Worm (Caenorhabditis elegans) whole organism, young adult: ENCODE data around the gene unc-5.

Experiments
- B0035.1 ChIP-seq: sonication (generic microtip); optimal IDR thresholded peaks from 2 replicates; lab custom pipeline; 2016; ENCODE audit warnings: missing genetic modification characterization, mild to moderate bottlenecking, missing compliant biosample characterization, missing genotype, missing genetic modification reagents
- B0261.1 ChIP-seq: sonication (generic microtip); optimal IDR thresholded peaks from 2 replicates; lab custom pipeline; 2016; ENCODE audit warnings: mild to moderate bottlenecking, missing genetic modification characterization, moderate library complexity, missing compliant biosample characterization
- C06A6.2 ChIP-seq: fragments of 200-800 bp; sonication (Bioruptor generic); conservative IDR thresholded peaks from 2 replicates; pipeline ENCODE4 v1.3.6; 2022; ENCODE audit warnings: missing genetic modification characterization, missing compliant biosample characterization
- C17E4.6 ChIP-seq: fragments of 200-800 bp; sonication (Bioruptor generic); IDR thresholded peaks from 2 replicates; pipeline ENCODE4 v1.3.6; 2022; ENCODE audit warnings: missing genetic modification reagents, missing genetic modification characterization, missing compliant biosample characterization
- F10E7.11 ChIP-seq: sonication (generic microtip); optimal IDR thresholded peaks from 2 replicates; lab custom pipeline; 2017; ENCODE audit warnings: mild to moderate bottlenecking, missing genetic modification characterization, moderate library complexity, missing compliant biosample characterization
- F37B4.10 ChIP-seq: fragments of 200-800 bp; sonication (Bioruptor generic); IDR thresholded peaks from 2 replicates; pipeline ENCODE4 v1.3.6; 2022; ENCODE audit warnings: missing genetic modification characterization, missing compliant biosample characterization
- F39B2.1 ChIP-seq: fragments of 200-800 bp; sonication (Bioruptor generic); IDR thresholded peaks from 2 replicates; pipeline ENCODE4 v1.3.6; 2022; ENCODE audit warnings: missing genetic modification reagents, missing genetic modification characterization, missing compliant biosample characterization
- F52B5.7 ChIP-seq: sonication (generic microtip); optimal IDR thresholded peaks from 2 replicates; lab custom pipeline; 2016; ENCODE audit warnings: mild to moderate bottlenecking, missing genetic modification characterization, missing compliant biosample characterization
- F55B11.4 ChIP-seq: sonication (generic microtip); optimal IDR thresholded peaks from 2 replicates; lab custom pipeline; 2016; ENCODE audit warnings: missing compliant biosample characterization, missing genetic modification characterization, borderline replicate concordance; ENCODE audit not compliant: insufficient read depth
- K12H6.12 ChIP-seq: fragments of 200-800 bp; sonication (Bioruptor generic); optimal IDR thresholded peaks from 2 replicates; lab custom pipeline; 2018; ENCODE audit warnings: mild to moderate bottlenecking, missing genetic modification characterization, missing compliant biosample characterization
- Y53F4B.3 ChIP-seq: fragments of 200-800 bp; sonication (Bioruptor generic); IDR thresholded peaks from 2 replicates; pipeline ENCODE4 v1.3.6; 2022; ENCODE audit warnings: missing genetic modification reagents, missing genetic modification characterization, missing compliant biosample characterization
- Y95B8A.8 ChIP-seq: fragments of 200-800 bp; sonication (Bioruptor generic); IDR thresholded peaks from 2 replicates; pipeline ENCODE4 v1.3.6; 2022; ENCODE audit warnings: missing genetic modification reagents, missing genetic modification characterization, missing compliant biosample characterization
- ama-1 ChIP-seq, 3 experiments: fragments of 150-350 bp in 1 of 3; sonication (generic microtip) in 2 of 3; optimal IDR thresholded peaks; 2 replicates each; lab custom pipeline; 2014 to 2018; ENCODE audit warnings: missing biosample characterization in 2 of 3, missing genetic modification characterization in 2 of 3, missing genetic modification reagents in 2 of 3
- attf-6 ChIP-seq: fragments of 200-800 bp; sonication (Bioruptor generic); IDR thresholded peaks from 2 replicates; pipeline ENCODE4 v1.3.6; 2022; ENCODE audit warnings: missing genetic modification reagents, missing genetic modification characterization, missing compliant biosample characterization
- bed-2 ChIP-seq: fragments of 200-800 bp; sonication (Bioruptor generic); IDR thresholded peaks from 2 replicates; pipeline ENCODE4 v1.3.6; 2022; ENCODE audit warnings: missing genetic modification reagents, missing genetic modification characterization, missing compliant biosample characterization
- cebp-1 ChIP-seq, 2 experiments: fragments of 200-800 bp in 1 of 2; sonication (Bioruptor generic) in 1 of 2; sonication (generic microtip) in 1 of 2; IDR thresholded peaks in 1 of 2; optimal IDR thresholded peaks in 1 of 2; 2 replicates each; pipeline versions ENCODE4 v1.3.6 to Lab custom; 2017 to 2022; ENCODE audit warnings: missing compliant biosample characterization in 2 of 2, missing genetic modification characterization in 2 of 2, mild to moderate bottlenecking in 1 of 2, missing genetic modification reagents in 1 of 2, moderate library complexity in 1 of 2
- ceh-100 ChIP-seq: fragments of 200-800 bp; sonication (Bioruptor generic); IDR thresholded peaks from 2 replicates; pipeline ENCODE4 v1.3.6; 2022; ENCODE audit warnings: missing genetic modification reagents, missing genetic modification characterization, missing compliant biosample characterization
- ceh-40 ChIP-seq: fragments of 200-800 bp; sonication (Bioruptor generic); IDR thresholded peaks from 2 replicates; pipeline ENCODE4 v1.3.6; 2022; ENCODE audit warnings: missing genetic modification characterization, missing compliant biosample characterization
- ceh-91 ChIP-seq: fragments of 200-800 bp; sonication (Bioruptor generic); IDR thresholded peaks from 2 replicates; pipeline ENCODE4 v1.3.6; 2022; ENCODE audit warnings: missing genetic modification reagents, missing genetic modification characterization, missing compliant biosample characterization
- dox-1 ChIP-seq: fragments of 200-800 bp; sonication (Bioruptor generic); IDR thresholded peaks from 2 replicates; pipeline ENCODE4 v1.3.6; 2022; ENCODE audit warnings: missing genetic modification reagents, missing genetic modification characterization, missing compliant biosample characterization
- ets-4 ChIP-seq: fragments of 200-800 bp; sonication (Bioruptor generic); optimal IDR thresholded peaks from 2 replicates; lab custom pipeline; 2018; ENCODE audit warnings: mild to moderate bottlenecking, missing genetic modification characterization, missing compliant biosample characterization
- hmg-1.2 ChIP-seq: fragments of 200-800 bp; sonication (Bioruptor generic); IDR thresholded peaks from 2 replicates; pipeline ENCODE4 v1.3.6; 2022; ENCODE audit warnings: missing genetic modification reagents, missing genetic modification characterization, missing compliant biosample characterization
- lag-1 ChIP-seq: fragments of 200-800 bp; sonication (Bioruptor generic); IDR thresholded peaks from 2 replicates; pipeline ENCODE4 v1.3.6; 2022; ENCODE audit warnings: missing genetic modification reagents, missing genetic modification characterization, missing compliant biosample characterization
- let-526 ChIP-seq: fragments of 200-800 bp; sonication (Bioruptor generic); IDR thresholded peaks from 2 replicates; pipeline ENCODE4 v1.3.6; 2022; ENCODE audit warnings: missing genetic modification reagents, missing genetic modification characterization, missing compliant biosample characterization
- let-607 ChIP-seq, 2 experiments: fragments of 200-800 bp in 1 of 2; sonication (Bioruptor generic) in 1 of 2; sonication (generic microtip) in 1 of 2; optimal IDR thresholded peaks; 2 replicates each; lab custom pipeline; 2016 to 2018; ENCODE audit warnings: mild to moderate bottlenecking in 2 of 2, missing compliant biosample characterization in 2 of 2, missing genetic modification characterization in 2 of 2, moderate library complexity in 2 of 2, missing genotype in 1 of 2
- lir-1 ChIP-seq: fragments of 200-800 bp; sonication (Bioruptor generic); conservative IDR thresholded peaks from 2 replicates; pipeline ENCODE4 v1.3.6; 2022; ENCODE audit warnings: missing genetic modification reagents, missing genetic modification characterization, missing compliant biosample characterization
- madf-3 ChIP-seq: fragments of 200-800 bp; sonication (Bioruptor generic); IDR thresholded peaks from 2 replicates; pipeline ENCODE4 v1.3.6; 2022; ENCODE audit warnings: missing genetic modification reagents, missing genetic modification characterization, missing compliant biosample characterization
- madf-6 ChIP-seq: fragments of 200-800 bp; sonication (Bioruptor generic); IDR thresholded peaks from 2 replicates; pipeline ENCODE4 v1.3.6; 2022; ENCODE audit warnings: missing genetic modification reagents, missing genetic modification characterization, missing compliant biosample characterization
- mel-28 ChIP-seq: sonication (generic microtip); optimal IDR thresholded peaks from 2 replicates; lab custom pipeline; 2016; ENCODE audit warnings: borderline replicate concordance, mild to moderate bottlenecking, missing genetic modification characterization, missing compliant biosample characterization
- rec-8 ChIP-seq, 2 experiments: sonication (generic microtip); optimal IDR thresholded peaks; 2 replicates each; lab custom pipeline; 2016; ENCODE audit warnings: mild to moderate bottlenecking in 2 of 2, missing genetic modification characterization in 2 of 2, missing genetic modification reagents in 2 of 2, missing genotype in 2 of 2, missing biosample characterization in 1 of 2, missing compliant biosample characterization in 1 of 2, moderate library complexity in 1 of 2
- sea-2 ChIP-seq: fragments of 200-800 bp; sonication (Bioruptor generic); IDR thresholded peaks from 2 replicates; pipeline ENCODE4 v1.3.6; 2022; ENCODE audit warnings: missing genetic modification characterization, missing compliant biosample characterization
- snpc-4 ChIP-seq, 5 experiments: fragments of 150-350 bp in 1 of 5; sonication (generic microtip) in 4 of 5; optimal IDR thresholded peaks; 2 replicates each; lab custom pipeline; 2014 to 2018; ENCODE audit warnings: missing genetic modification characterization in 5 of 5, missing biosample characterization in 3 of 5, antibody characterized with exemption in 2 of 5, mild to moderate bottlenecking in 2 of 5, missing compliant biosample characterization in 2 of 5, missing genotype in 2 of 5, moderate library complexity in 2 of 5, missing genetic modification reagents in 1 of 5
- somi-1 ChIP-seq: fragments of 200-800 bp; sonication (Bioruptor generic); optimal IDR thresholded peaks from 2 replicates; lab custom pipeline; 2018; ENCODE audit warnings: mild to moderate bottlenecking, missing genetic modification characterization, missing compliant biosample characterization
- sptf-2 ChIP-seq: fragments of 200-800 bp; sonication (Bioruptor generic); optimal IDR thresholded peaks from 2 replicates; lab custom pipeline; 2018; ENCODE audit warnings: mild to moderate bottlenecking, missing genetic modification characterization, missing compliant biosample characterization
- tbp1 ChIP-seq: fragments of 200-800 bp; sonication (Bioruptor generic); optimal IDR thresholded peaks from 2 replicates; lab custom pipeline; 2018; ENCODE audit warnings: mild to moderate bottlenecking, missing genetic modification characterization, missing compliant biosample characterization
- tlf-1 ChIP-seq: fragments of 200-800 bp; sonication (Bioruptor generic); optimal IDR thresholded peaks from 2 replicates; lab custom pipeline; 2018; ENCODE audit warnings: mild to moderate bottlenecking, missing genetic modification characterization, missing compliant biosample characterization
- xnd-1 ChIP-seq: sonication (generic microtip); optimal IDR thresholded peaks from 2 replicates; lab custom pipeline; 2016; ENCODE audit warnings: missing genotype, missing genetic modification reagents, missing genetic modification characterization, missing compliant biosample characterization
- ztf-22 ChIP-seq: fragments of 200-800 bp; sonication (Bioruptor generic); optimal IDR thresholded peaks from 2 replicates; lab custom pipeline; 2018; ENCODE audit warnings: mild to moderate bottlenecking, missing genetic modification characterization, moderate library complexity, missing compliant biosample characterization
- ztf-26 ChIP-seq: sonication (generic microtip); optimal IDR thresholded peaks from 2 replicates; lab custom pipeline; 2017; ENCODE audit warnings: missing genetic modification characterization, missing compliant biosample characterization

Gene unc-5

ce11 chrIV:5514789-5515188 is 13.3 kb downstream of the unc-5 start:
- TF ChIP-seq rec-8 (tag; optimal IDR thresholded peaks at IDR 0.05; lab: Kevin White, UChicago) (no peak), bed-2 (no peak), mel-28 (tag; lab: Kevin White, UChicago) (no peak), sea-2 (GFP tag; lab: Robert Waterston, UW) (no peak), ceh-100 (no peak), F55B11.4 (no peak), F39B2.1 (no peak), ama-1 (optimal IDR thresholded peaks at IDR 0.05; lab: Kevin White, UChicago) (no peak), ama-1 (GFP tag; optimal IDR thresholded peaks at IDR 0.05; lab: Kevin White, UChicago) (no peak), Y53F4B.3 (GFP tag; lab: Robert Waterston, UW) (no peak), somi-1 (GFP tag; lab: Kevin White, UChicago) (no peak), attf-6 (GFP tag; lab: Robert Waterston, UW) (no peak), madf-6 (GFP tag; lab: Robert Waterston, UW) (no peak), madf-3 (GFP tag; lab: Robert Waterston, UW) (no peak), C06A6.2 (GFP tag; lab: Robert Waterston, UW) (no peak), let-607 (tag; optimal IDR thresholded peaks at IDR 0.05; lab: Kevin White, UChicago) (no peak), lag-1 (GFP tag; lab: Robert Waterston, UW) (no peak)

DNA sequence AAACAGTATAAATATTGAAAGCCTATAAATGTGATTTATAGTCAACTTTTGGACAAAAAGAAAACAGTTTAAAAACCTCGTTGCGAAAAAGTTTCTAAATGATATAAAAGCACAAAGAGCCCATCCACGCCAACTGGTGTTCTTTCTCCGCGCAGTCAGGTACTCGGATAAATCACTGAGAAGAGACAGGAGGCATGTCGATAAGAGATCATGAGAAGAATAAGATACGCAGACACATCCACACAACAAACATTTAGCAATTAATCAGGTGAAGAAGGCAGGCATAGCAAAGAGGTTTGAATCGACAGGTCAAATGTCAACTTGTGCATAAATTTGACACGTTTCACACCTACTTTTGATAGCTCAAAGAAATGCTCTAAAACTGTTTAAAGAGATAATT is 20.4 kb downstream of the unc-5 start:
- TF ChIP-seq rec-8 (tag; optimal IDR thresholded peaks at IDR 0.05; lab: Kevin White, UChicago) (no peak), sptf-2 (GFP tag; lab: Kevin White, UChicago) (no peak), tlf-1 (GFP tag; lab: Kevin White, UChicago) (no peak), F37B4.10 (GFP tag; lab: Robert Waterston, UW) (no peak), snpc-4 (GFP tag; optimal IDR thresholded peaks at IDR 0.05; lab: Kevin White, UChicago) (no peak), snpc-4 (tag; optimal IDR thresholded peaks at IDR 0.05; lab: Kevin White, UChicago) (no peak), tbp1 (no peak), madf-6 (GFP tag; lab: Robert Waterston, UW) (no peak), ceh-40 (GFP tag; lab: Robert Waterston, UW) (no peak), cebp-1 (GFP tag; IDR thresholded peaks at IDR 0.05; lab: Robert Waterston, UW) (no peak), cebp-1 (tag; optimal IDR thresholded peaks at IDR 0.05; lab: Kevin White, UChicago) (no peak), C17E4.6 (GFP tag; lab: Robert Waterston, UW) (no peak), dox-1 (GFP tag; lab: Robert Waterston, UW) (no peak), F55B11.4 (no peak), B0035.1 (no peak), ceh-91 (GFP tag; lab: Robert Waterston, UW) (no peak), let-526 (GFP tag; lab: Robert Waterston, UW) (no peak), F10E7.11 (no peak), lag-1 (GFP tag; lab: Robert Waterston, UW) (no peak), ztf-26 (tag; lab: Kevin White, UChicago) (no peak), hmg-1.2 (GFP tag; lab: Robert Waterston, UW) (no peak)

DNA sequence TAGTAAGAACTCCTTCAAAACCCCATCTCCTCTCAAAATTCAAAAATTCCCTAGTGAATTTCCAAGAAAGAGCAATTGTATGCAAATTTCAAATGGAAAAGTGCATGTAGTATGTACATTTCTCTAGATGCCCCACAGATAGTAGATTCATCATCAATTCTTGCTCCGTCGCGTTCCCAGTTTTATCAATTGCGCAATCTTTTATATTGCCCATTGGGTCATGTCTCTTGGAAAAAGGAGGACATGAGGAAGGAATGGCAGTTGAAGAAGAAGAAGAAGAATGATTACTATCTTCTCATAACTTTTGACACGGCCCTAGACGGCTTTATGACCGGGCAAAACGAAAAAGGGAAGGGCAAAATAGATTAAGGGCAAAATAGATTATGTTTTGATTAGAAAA is 21.5 kb downstream of the unc-5 start:
- TF ChIP-seq K12H6.12 (tag; lab: Kevin White, UChicago) (no peak), Y95B8A.8 (no peak), B0261.1 (tag; lab: Kevin White, UChicago) (no peak), F52B5.7 (tag; lab: Kevin White, UChicago) (no peak), snpc-4 (GFP tag; optimal IDR thresholded peaks at IDR 0.05; lab: Kevin White, UChicago) (no peak), snpc-4 (tag; optimal IDR thresholded peaks at IDR 0.05; lab: Kevin White, UChicago) (no peak), ets-4 (no peak), ztf-22 (GFP tag; lab: Kevin White, UChicago) (no peak), xnd-1 (tag; lab: Kevin White, UChicago) (no peak), lir-1 (GFP tag; lab: Robert Waterston, UW) (no peak)
